Fruit fly (Drosophila melanogaster) Kc167 (cell line): ENCODE results near the gene CG17075.
A peak's percentile ranks its signal among the peaks of the same experiment; 100 is the strongest.

ENCODE experiments used
- Myc ChIP-seq: fragments of >200 bp; optimal IDR thresholded peaks from 2 replicates; lab custom pipeline; 2017; ENCODE audit warnings: missing external identifiers
- Sin3A ChIP-seq: fragments of >200 bp; optimal IDR thresholded peaks from 2 replicates; lab custom pipeline; 2018; ENCODE audit warnings: missing external identifiers
- h ChIP-seq: fragments of >200 bp; optimal IDR thresholded peaks from 3 replicates; lab custom pipeline; 2018; ENCODE audit warnings: missing external identifiers
- insv ChIP-seq: fragments of >200 bp; optimal IDR thresholded peaks from 3 replicates; lab custom pipeline; 2018; ENCODE audit warnings: missing external identifiers
- psq ChIP-seq: fragments of >200 bp; optimal IDR thresholded peaks from 2 replicates; lab custom pipeline; 2017; ENCODE audit warnings: missing external identifiers
- ttk ChIP-seq: sonication (Bioruptor generic); optimal IDR thresholded peaks from 2 replicates; lab custom pipeline; 2017; ENCODE audit warnings: missing external identifiers

The CG17075 gene

DNA sequence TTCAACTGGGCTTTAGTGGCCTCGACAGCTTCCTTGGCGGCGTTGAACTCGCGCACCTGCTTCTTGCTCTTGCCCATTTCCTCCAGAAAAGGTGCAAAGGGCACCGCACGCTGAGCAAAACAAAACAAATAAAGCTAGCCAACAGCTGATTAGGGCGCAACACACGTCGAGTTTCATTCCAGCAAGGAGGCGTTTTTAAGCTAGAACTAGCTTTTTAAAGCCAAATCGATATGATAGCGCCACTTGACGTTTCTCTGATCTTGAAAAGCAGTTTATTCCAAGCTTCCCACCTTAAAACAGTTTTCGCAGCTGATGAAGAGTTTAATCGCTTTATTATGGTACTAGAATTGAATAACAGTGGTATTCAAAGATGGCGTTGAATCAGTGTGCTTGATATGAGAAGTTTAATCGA is 15.8 kb upstream of the CG17075 start, which contains the start of gene CG11601:
TSS of gene CG11601 (minus strand) at position 199 of the 412 bp plus-strand sequence.
- TF ChIP-seq Sin3A (lab: Kevin White, UChicago) = no peak
- no peak for TF ChIP-seq ttk (lab: Kevin White, UChicago)
- no peak for TF ChIP-seq Myc
- TF ChIP-seq psq = no peak

DNA sequence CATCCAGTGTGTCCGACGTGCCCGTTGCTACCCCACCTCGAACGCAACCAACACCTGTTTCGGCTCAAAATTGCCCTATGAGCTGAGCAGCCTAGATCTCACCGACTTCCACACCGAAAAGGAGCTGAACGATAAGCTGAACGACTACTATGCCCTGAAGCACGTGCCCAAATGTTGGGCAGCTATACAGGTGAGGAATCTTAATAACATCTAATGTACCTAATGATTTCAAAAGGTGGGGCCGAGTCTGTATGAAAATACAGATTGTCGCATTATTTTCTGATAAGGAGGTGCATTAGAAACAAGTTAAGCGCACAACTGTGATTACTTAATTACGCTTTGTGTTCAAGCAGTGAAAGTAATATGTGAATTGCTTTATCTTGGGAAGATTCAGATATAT is 10.8 kb upstream of the CG17075 start, which contains the start of gene CG17078:
TSS of gene CG17078 (minus strand) at position 101 of the 400 bp plus-strand sequence.
- TF ChIP-seq h (lab: Kevin White, UChicago) (no peak), psq (no peak), Sin3A (lab: Kevin White, UChicago) (no peak), insv (lab: Kevin White, UChicago) (no peak), ttk (lab: Kevin White, UChicago) (no peak), Myc (no peak)

DNA sequence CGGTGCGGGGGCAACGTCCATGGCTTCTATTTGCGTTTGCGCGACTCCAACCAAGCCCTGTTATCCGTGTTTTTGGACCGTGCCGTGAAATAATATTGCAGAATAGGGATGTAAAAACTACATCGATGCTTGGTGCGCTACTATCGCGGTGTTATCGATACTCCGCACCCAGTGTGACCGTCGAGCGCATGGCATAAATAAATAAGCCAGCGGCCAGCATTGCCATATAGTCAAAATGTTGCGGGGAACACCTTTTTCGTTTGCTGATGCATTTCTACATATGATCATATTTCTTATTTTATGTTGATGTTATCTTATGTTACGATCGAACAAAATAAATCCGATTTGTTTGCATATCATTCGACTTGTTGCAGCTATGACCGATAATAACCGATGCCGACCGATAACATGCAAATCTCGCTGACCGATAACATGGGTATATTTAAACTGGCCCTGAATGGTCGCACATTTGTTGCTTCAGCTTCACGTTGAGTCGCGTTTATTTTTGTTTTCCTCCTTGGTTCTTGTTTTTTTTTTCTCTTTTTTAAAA is 9.9 kb upstream of the CG17075 start, which contains the start of gene smo:
TSS of gene smo (plus strand) at position 461 of the 550 bp plus-strand sequence.
- TF ChIP-seq Sin3A (lab: Kevin White, UChicago) (no peak), insv (lab: Kevin White, UChicago) (no peak)

DNA sequence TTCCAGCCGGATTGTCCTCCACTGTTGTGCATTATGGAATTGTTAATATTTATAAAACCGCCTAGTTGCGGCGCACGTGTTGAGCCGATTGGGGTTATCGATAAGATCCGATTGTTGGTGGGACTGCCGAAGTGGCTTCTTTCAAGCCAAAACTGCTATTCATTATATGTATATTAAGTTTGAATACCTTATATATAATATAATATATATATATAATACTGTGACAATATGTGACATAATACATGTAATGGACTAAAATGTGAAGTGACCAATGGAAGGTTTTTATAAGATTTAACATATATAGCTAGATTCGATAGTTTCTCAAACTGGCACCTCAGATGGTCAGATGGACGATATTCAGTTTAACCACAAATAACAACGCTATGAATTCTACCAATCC is 6.3 kb upstream of the CG17075 start, which contains the start of the genes mbm and CG11555:
TSS of gene mbm (minus strand) at position 113 of the 400 bp plus-strand sequence.
TSS of gene CG11555 (plus strand) at position 234 of the 400 bp plus-strand sequence.
- no peak for TF ChIP-seq psq
- no peak for TF ChIP-seq h (lab: Kevin White, UChicago)
- no peak for TF ChIP-seq Sin3A (lab: Kevin White, UChicago)
- no peak for TF ChIP-seq insv (lab: Kevin White, UChicago)
- TF ChIP-seq ttk (lab: Kevin White, UChicago) = no peak
- TF ChIP-seq Myc = no peak

DNA sequence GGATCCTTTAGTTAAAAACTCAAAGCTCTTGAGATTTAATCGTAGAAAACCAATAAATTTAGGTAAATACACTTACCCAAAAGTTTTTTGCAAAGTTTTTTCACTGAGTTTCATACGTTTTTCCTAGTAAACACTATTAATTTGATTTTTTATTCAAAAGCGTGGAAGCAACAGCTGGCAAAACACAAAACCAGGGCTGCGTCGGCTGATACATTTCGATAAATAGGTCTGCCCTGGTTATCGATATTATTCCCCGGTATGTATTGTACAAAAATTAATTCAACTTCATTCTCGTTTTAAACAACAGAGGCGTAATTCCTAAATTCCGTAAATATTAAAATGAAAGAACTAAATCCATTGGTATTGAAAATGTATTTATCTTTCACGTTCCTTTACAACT is 4.2 kb upstream of the CG17075 start, which contains the start of gene Dus1:
TSS of gene Dus1 (minus strand) at position 192 of the 400 bp plus-strand sequence.
- no peak for TF ChIP-seq h (lab: Kevin White, UChicago)
- TF ChIP-seq psq = no peak
- no peak for TF ChIP-seq Myc
- TF ChIP-seq insv (lab: Kevin White, UChicago) = no peak
- TF ChIP-seq ttk (lab: Kevin White, UChicago) = no peak
- TF ChIP-seq Sin3A (lab: Kevin White, UChicago) = no peak

DNA sequence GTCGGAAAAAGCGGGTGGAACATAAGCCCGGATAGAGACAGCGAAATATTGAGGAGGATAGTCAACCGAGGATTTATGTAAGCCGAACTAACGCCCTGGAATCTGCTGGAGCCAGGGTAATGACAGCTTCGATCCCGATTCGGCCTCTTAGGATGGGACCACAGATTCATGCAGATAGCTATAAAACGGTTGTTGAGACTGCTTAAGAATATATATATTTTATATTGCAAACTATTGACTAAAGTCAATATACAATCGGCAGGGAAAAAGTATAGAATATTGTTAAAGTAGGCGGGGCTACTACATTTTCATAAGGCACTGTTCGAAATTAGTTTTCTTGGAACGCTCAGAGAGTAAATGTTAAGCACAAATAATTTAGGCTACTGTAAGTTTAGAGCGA is 1.5 kb upstream of the CG17075 start, which contains the start of gene CG3345:
TSS of gene CG3345 (plus strand) at position 301 of the 400 bp plus-strand sequence.
- TF ChIP-seq Sin3A (lab: Kevin White, UChicago) = no peak
- no peak for TF ChIP-seq psq
- no peak for TF ChIP-seq ttk (lab: Kevin White, UChicago)
- no peak for TF ChIP-seq h (lab: Kevin White, UChicago)
- TF ChIP-seq insv (lab: Kevin White, UChicago) = no peak

DNA sequence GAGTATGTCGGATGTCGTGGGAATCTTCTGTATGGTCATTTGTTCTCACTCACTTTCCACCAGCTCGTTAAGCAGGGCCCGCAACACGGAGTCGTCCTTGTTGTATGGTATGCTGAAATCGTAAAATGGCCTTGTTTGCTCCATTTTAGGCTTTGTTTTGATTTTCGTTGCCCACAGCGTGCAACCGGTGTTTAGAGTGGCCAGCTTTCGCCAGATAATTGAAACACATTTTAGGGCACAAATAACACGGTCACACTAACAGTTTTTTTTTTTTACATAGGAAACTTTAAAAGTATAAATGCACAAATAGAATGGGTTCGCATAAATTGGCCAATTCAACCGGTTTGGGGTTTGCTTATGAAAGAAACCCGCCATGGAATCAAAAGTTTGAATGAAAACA is 15.1 kb downstream of the CG17075 start, which contains the start of gene Rpp30:
TSS of gene Rpp30 (minus strand) at position 200 of the 400 bp plus-strand sequence.
- TF ChIP-seq h (lab: Kevin White, UChicago) (no peak), Sin3A (lab: Kevin White, UChicago) (no peak), ttk (lab: Kevin White, UChicago) (no peak), insv (lab: Kevin White, UChicago) (no peak), psq (no peak), Myc (no peak)

DNA sequence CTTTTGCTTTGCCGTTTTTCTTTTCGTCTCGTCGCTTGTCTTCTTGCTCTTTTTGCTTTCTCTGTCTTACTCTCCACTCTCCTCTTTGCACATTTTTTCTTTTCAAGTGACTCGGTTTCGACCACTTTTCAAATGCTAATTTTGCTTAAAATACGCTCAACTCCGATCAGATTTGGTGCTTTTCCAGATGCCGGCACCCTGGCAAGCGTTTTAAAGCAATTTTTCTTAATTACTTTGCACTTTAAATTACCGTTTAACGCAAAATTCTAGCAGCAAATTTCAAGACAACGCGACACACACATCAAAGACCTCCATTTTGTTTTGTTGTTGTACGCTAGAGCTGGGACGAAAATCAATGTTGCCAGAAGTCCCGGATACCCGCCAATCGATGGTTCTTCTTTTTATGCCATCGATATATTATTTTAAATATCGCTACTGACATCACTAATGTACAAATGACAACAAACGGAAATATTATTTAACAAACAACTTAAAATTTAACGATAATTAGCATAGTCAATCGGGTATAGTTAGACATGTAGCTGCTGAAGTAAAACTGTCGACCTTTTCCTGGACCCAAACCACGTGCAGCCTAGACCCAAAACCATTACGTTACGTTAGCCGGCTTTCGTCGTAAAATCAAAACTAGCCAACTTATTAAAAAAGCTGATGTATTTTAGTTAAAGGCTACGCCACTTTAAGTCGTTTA is 16.6 kb downstream of the CG17075 start, which contains the start of gene kis:
TSS of gene kis (minus strand) at position 317 of the 709 bp plus-strand sequence.
- no peak for TF ChIP-seq Sin3A (lab: Kevin White, UChicago)
- no peak for TF ChIP-seq Myc
- TF ChIP-seq ttk (lab: Kevin White, UChicago) = no peak
- TF ChIP-seq insv (lab: Kevin White, UChicago) = no peak
- no peak for TF ChIP-seq psq

DNA sequence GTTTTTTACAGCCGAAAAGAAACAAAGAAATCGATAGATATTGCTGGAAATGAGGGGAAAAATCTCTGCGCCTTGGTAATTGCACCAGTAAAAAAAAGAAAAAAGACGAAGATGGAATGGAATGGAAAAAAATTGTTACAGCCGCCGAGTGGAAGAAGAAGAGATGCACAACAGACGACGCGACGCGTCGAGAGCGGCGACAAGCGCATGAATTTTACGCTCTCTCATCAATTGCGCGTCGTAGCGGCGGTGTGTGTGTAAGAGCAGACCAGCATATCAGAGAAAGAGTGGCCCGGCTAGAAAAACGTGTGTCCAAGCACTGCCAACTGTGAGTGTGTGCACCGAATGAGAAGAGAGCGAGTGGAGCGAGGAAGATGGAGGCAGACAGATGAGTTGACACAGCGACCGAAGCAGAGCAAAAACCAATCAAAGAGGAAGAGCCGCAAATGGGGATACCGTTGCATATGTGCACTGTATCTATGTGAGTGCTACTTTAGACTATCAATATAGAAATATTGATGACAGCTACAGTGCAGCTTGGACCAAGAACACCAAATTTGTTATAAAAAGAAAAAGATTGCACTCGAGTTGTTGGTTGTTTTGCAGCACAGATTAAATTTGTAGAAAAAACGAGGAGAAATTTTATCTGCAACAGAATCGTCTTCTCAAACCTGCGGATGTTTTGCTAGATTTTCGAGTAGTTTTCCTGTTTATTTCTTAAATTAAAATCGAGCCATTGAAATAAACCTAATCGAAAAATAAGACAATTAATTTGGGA is 18.1 kb downstream of the CG17075 start:
- TF ChIP-seq ttk (lab: Kevin White, UChicago) = no peak
- peak; percentile 25 for TF ChIP-seq psq

DNA sequence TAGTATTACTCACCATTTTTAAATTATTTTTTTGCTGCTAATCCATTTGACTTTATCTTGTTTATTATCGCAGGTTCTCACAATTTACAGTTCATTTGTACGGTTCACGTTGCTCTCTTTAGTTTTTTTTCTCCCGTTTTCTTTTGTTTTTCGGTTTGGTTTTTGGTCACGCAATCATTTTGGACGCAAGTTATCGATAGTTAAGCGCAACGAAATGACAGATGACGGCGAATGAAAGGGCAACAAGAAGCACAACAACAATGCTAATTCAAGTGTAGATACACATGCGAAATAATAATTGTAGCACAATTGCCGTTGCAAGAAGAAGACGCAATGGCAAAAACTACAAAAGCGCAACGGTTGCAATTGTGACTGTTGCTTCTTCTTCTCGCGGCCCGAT is 18.7 kb downstream of the CG17075 start:
- TF ChIP-seq psq (peak; percentile 13), Myc (no peak), insv (lab: Kevin White, UChicago) (no peak), h (lab: Kevin White, UChicago) (no peak), Sin3A (lab: Kevin White, UChicago) (no peak), ttk (lab: Kevin White, UChicago) (no peak)

DNA sequence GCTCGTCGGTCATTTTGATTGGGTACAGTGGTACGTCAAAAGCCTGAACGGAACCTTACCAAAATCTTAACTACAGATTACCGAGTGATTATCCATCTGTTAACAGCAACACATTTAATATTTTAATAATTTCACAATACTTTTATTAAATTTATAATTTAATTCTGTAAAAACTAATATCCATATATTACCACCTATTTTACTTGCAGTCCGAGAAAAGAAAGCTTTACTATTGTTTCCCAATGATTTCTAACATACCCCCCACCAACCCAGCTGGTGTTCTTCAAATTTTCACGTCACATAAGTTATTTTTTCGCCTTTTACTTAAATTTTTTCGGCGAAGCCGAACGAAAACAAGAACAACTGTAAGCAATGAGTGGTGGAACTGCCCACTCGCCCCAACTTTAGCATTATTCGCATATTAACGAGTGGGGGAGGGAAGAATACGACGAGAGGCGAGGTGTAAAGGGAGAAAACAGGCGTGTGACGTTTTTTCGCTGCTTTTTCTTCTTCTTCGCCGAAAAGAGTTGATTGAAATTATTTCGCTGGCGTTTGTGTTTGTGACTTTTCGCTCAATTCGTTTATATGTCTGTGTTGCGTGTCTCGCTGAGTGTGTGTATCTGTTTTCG is 19.3 kb downstream of the CG17075 start:
- TF ChIP-seq Sin3A (lab: Kevin White, UChicago) (no peak), h (lab: Kevin White, UChicago) (no peak), Myc (no peak), insv (lab: Kevin White, UChicago) (no peak), ttk (lab: Kevin White, UChicago) (no peak), psq (no peak)
